Fruit fly (Drosophila melanogaster) whole organism, embryonic: ENCODE results near the gene CG15865.

Source experiments
- Ada2b ChIP-seq: fragments of 200-800 bp; sonication (Bioruptor generic); IDR thresholded peaks from 2 replicates; pipeline ENCODE4 v1.3.6; 2022; ENCODE audit warnings: missing biosample characterization, missing genetic modification characterization
- Antp ChIP-seq: fragments of 200-800 bp; sonication (Bioruptor generic); optimal IDR thresholded peaks from 3 replicates; lab custom pipeline; 2016; ENCODE audit warnings: missing biosample characterization, missing genetic modification characterization
- Atf3 ChIP-seq: fragments of 200-800 bp; sonication (Bioruptor generic); optimal IDR thresholded peaks from 3 replicates; lab custom pipeline; 2016; ENCODE audit warnings: missing biosample characterization, missing genetic modification characterization
- CG11696 ChIP-seq: fragments of 200-800 bp; sonication (Bioruptor generic); IDR thresholded peaks from 2 replicates; pipeline ENCODE4 v1.3.6; 2022; ENCODE audit warnings: missing biosample characterization, missing genetic modification characterization
- CG14050 ChIP-seq: fragments of 200-800 bp; sonication (Bioruptor generic); IDR thresholded peaks from 3 replicates; pipeline ENCODE4 v1.3.6; 2022; ENCODE audit warnings: missing biosample characterization, missing genetic modification characterization
- CG1832 ChIP-seq: fragments of 200-800 bp; sonication (Bioruptor generic); optimal IDR thresholded peaks from 2 replicates; lab custom pipeline; 2017; ENCODE audit warnings: missing biosample characterization, mild to moderate bottlenecking, missing genetic modification characterization, inconsistent platforms
- CG18764 ChIP-seq: fragments of 200-800 bp; sonication (Bioruptor generic); optimal IDR thresholded peaks from 3 replicates; lab custom pipeline; 2016; ENCODE audit warnings: missing biosample characterization, missing genetic modification characterization
- CG31441 ChIP-seq: fragments of 200-800 bp; sonication (Bioruptor generic); IDR thresholded peaks from 2 replicates; pipeline ENCODE4 v1.3.6; 2022; ENCODE audit warnings: missing biosample characterization, missing genetic modification characterization
- CG4328 ChIP-seq: fragments of 200-800 bp; sonication (Bioruptor generic); optimal IDR thresholded peaks from 3 replicates; lab custom pipeline; 2017; ENCODE audit warnings: missing biosample characterization, missing genetic modification reagents, missing genetic modification characterization
- CG4707 ChIP-seq: fragments of 200-800 bp; sonication (Bioruptor generic); optimal IDR thresholded peaks from 2 replicates; lab custom pipeline; 2018; ENCODE audit warnings: missing biosample characterization, mild to moderate bottlenecking, missing genetic modification characterization, moderate library complexity
- CG7963 ChIP-seq: fragments of 200-800 bp; sonication (Bioruptor generic); IDR thresholded peaks from 3 replicates; pipeline ENCODE4 v1.3.6; 2022; ENCODE audit warnings: missing biosample characterization, missing genetic modification characterization; ENCODE audit not compliant: partially characterized antibody
- CG8281 ChIP-seq: fragments of 200-800 bp; sonication (Bioruptor generic); optimal IDR thresholded peaks from 2 replicates; lab custom pipeline; 2018; ENCODE audit warnings: missing biosample characterization, mild to moderate bottlenecking, missing genetic modification characterization, moderate library complexity
- CG8290 ChIP-seq, 3 experiments: fragments of 200-800 bp; sonication (Bioruptor generic); optimal IDR thresholded peaks; 2 replicates each; lab custom pipeline; 2016 to 2019; ENCODE audit warnings: missing biosample characterization in 3 of 3, missing genetic modification characterization in 3 of 3, mild to moderate bottlenecking in 2 of 3, moderate library complexity in 1 of 3
- CG9797 ChIP-seq: fragments of 200-800 bp; sonication (Bioruptor generic); optimal IDR thresholded peaks from 3 replicates; lab custom pipeline; 2018; ENCODE audit warnings: missing biosample characterization, mild to moderate bottlenecking, missing genetic modification characterization
- CHES-1-like ChIP-seq: fragments of 200-800 bp; sonication (Bioruptor generic); optimal IDR thresholded peaks from 2 replicates; lab custom pipeline; 2016; ENCODE audit warnings: missing biosample characterization, missing genetic modification characterization
- Dll ChIP-seq: fragments of 200-800 bp; sonication (Bioruptor generic); IDR thresholded peaks from 4 replicates; pipeline ENCODE4 v1.3.6; 2022; ENCODE audit warnings: missing biosample characterization, missing genetic modification characterization; ENCODE audit not compliant: partially characterized antibody
- Doc3 ChIP-seq: fragments of 200-800 bp; sonication (Bioruptor generic); IDR thresholded peaks from 3 replicates; pipeline ENCODE4 v1.3.6; 2022; ENCODE audit warnings: missing biosample characterization, missing genetic modification characterization; ENCODE audit not compliant: partially characterized antibody
- Dref ChIP-seq: fragments of 200-800 bp; sonication (Bioruptor generic); IDR thresholded peaks from 2 replicates; pipeline ENCODE4 v1.3.6; 2022; ENCODE audit warnings: missing biosample characterization, missing genetic modification characterization
- ERR ChIP-seq: fragments of 200-800 bp; sonication (Bioruptor generic); optimal IDR thresholded peaks from 2 replicates; lab custom pipeline; 2016; ENCODE audit warnings: missing biosample characterization, missing genetic modification characterization
- Eip74EF ChIP-seq, 2 experiments: fragments of 200-800 bp in 1 of 2; fragments of >200 bp in 1 of 2; sonication (Bioruptor generic) in 1 of 2; optimal IDR thresholded peaks; 2 replicates each; lab custom pipeline; 2017 to 2019; ENCODE audit warnings: missing biosample characterization in 2 of 2, missing genetic modification characterization in 2 of 2, mild to moderate bottlenecking in 1 of 2, moderate library complexity in 1 of 2
- Elba2 ChIP-seq: fragments of 200-800 bp; sonication (Bioruptor generic); optimal IDR thresholded peaks from 3 replicates; lab custom pipeline; 2016; ENCODE audit warnings: missing biosample characterization, missing genetic modification characterization
- Ets97D ChIP-seq: fragments of 200-800 bp; sonication (Bioruptor generic); optimal IDR thresholded peaks from 3 replicates; lab custom pipeline; 2016; ENCODE audit warnings: missing biosample characterization, missing genetic modification characterization
- Fer1 ChIP-seq: fragments of 200-800 bp; sonication (Bioruptor generic); optimal IDR thresholded peaks from 2 replicates; lab custom pipeline; 2017; ENCODE audit warnings: missing biosample characterization, mild to moderate bottlenecking, missing genetic modification characterization
- GATAe ChIP-seq: fragments of 200-800 bp; sonication (Bioruptor generic); conservative IDR thresholded peaks from 2 replicates; pipeline ENCODE4 v1.3.6; 2022; ENCODE audit warnings: missing biosample characterization, missing genetic modification characterization
- H15 ChIP-seq: fragments of 200-800 bp; sonication (Bioruptor generic); IDR thresholded peaks from 3 replicates; pipeline ENCODE4 v1.3.6; 2022; ENCODE audit warnings: missing biosample characterization, missing genetic modification characterization
- HLHmδ ChIP-seq: fragments of 200-800 bp; sonication (Bioruptor generic); optimal IDR thresholded peaks from 2 replicates; lab custom pipeline; 2018; ENCODE audit warnings: missing biosample characterization, mild to moderate bottlenecking, missing genetic modification characterization, moderate library complexity
- HmgZ ChIP-seq: fragments of 200-800 bp; sonication (Bioruptor generic); optimal IDR thresholded peaks from 2 replicates; lab custom pipeline; 2018; ENCODE audit warnings: missing biosample characterization, mild to moderate bottlenecking, missing genetic modification characterization
- Hr78 ChIP-seq, 2 experiments: fragments of 200-800 bp in 1 of 2; fragments of >200 bp in 1 of 2; sonication (Bioruptor generic) in 1 of 2; optimal IDR thresholded peaks; 2 replicates each; lab custom pipeline; 2017 to 2019; ENCODE audit warnings: missing biosample characterization in 2 of 2, missing genetic modification characterization in 2 of 2, mild to moderate bottlenecking in 1 of 2, moderate library complexity in 1 of 2
- Jarid2 ChIP-seq: fragments of 200-800 bp; sonication (Bioruptor generic); optimal IDR thresholded peaks from 3 replicates; lab custom pipeline; 2017; ENCODE audit warnings: mild to moderate bottlenecking, missing biosample characterization, missing genetic modification reagents, missing genetic modification characterization
- Med ChIP-seq: fragments of 200-800 bp; sonication (Bioruptor generic); peaks from one replicate; lab custom pipeline; 2016; ENCODE audit warnings: missing biosample characterization, missing genetic modification characterization, mild to moderate bottlenecking, inconsistent platforms, moderate library complexity
- Optix ChIP-seq: fragments of 200-800 bp; sonication (Bioruptor generic); IDR thresholded peaks from 3 replicates; pipeline ENCODE4 v1.3.6; 2022; ENCODE audit warnings: missing biosample characterization, missing genetic modification characterization
- Ravus ChIP-seq: fragments of 200-800 bp; sonication (Bioruptor generic); IDR thresholded peaks from 2 replicates; pipeline ENCODE4 v1.3.6; 2022; ENCODE audit warnings: missing biosample characterization, missing genetic modification characterization
- Trl ChIP-seq, 3 experiments: fragments of >200 bp in 2 of 3; fragments of 200-800 bp in 1 of 3; sonication (Bioruptor generic) in 1 of 3; optimal IDR thresholded peaks; 2 replicates in 1 of 3; 3 replicates in 2 of 3; lab custom pipeline; 2016 to 2017; ENCODE audit warnings: missing biosample characterization in 1 of 3, missing genetic modification characterization in 1 of 3
- al ChIP-seq: fragments of 200-800 bp; sonication (Bioruptor generic); IDR thresholded peaks from 2 replicates; pipeline ENCODE4 v1.3.6; 2022; ENCODE audit warnings: missing biosample characterization, missing genetic modification characterization
- aop ChIP-seq: fragments of 200-800 bp; sonication (Bioruptor generic); IDR thresholded peaks from 2 replicates; pipeline ENCODE4 v1.3.6; 2022; ENCODE audit warnings: missing biosample characterization, missing genetic modification characterization
- bowl ChIP-seq: fragments of 200-800 bp; sonication (Bioruptor generic); IDR thresholded peaks from 2 replicates; pipeline ENCODE4 v1.3.6; 2022; ENCODE audit warnings: missing biosample characterization, missing genetic modification characterization
- cas ChIP-seq: fragments of 200-800 bp; sonication (Bioruptor generic); IDR thresholded peaks from 2 replicates; pipeline ENCODE4 v1.3.6; 2022; ENCODE audit warnings: missing biosample characterization, missing genetic modification characterization
- chm ChIP-seq: fragments of 200-800 bp; sonication (Bioruptor generic); IDR thresholded peaks from 2 replicates; pipeline ENCODE4 v1.3.6; 2022; ENCODE audit warnings: missing biosample characterization, missing genetic modification characterization
- crol ChIP-seq: fragments of 200-800 bp; sonication (Bioruptor generic); IDR thresholded peaks from 2 replicates; pipeline ENCODE4 v1.3.6; 2022; ENCODE audit warnings: missing biosample characterization, missing genetic modification characterization
- en ChIP-seq: fragments of 200-800 bp; sonication (Bioruptor generic); optimal IDR thresholded peaks from 2 replicates; lab custom pipeline; 2016; ENCODE audit warnings: missing biosample characterization, missing genetic modification characterization
- gfzf ChIP-seq: fragments of 200-800 bp; sonication (Bioruptor generic); optimal IDR thresholded peaks from 2 replicates; lab custom pipeline; 2016; ENCODE audit warnings: missing biosample characterization, mild to moderate bottlenecking, missing genetic modification characterization, moderate library complexity
- jigr1 ChIP-seq: fragments of 200-800 bp; sonication (Bioruptor generic); IDR thresholded peaks from 3 replicates; pipeline ENCODE4 v1.3.6; 2022; ENCODE audit warnings: missing biosample characterization, missing genetic modification characterization
- kni ChIP-seq: fragments of 200-800 bp; sonication (Bioruptor generic); optimal IDR thresholded peaks from 3 replicates; lab custom pipeline; 2017; ENCODE audit warnings: mild to moderate bottlenecking, missing biosample characterization, missing genetic modification reagents, missing genetic modification characterization
- nerfin-2 ChIP-seq: fragments of 200-800 bp; sonication (Bioruptor generic); IDR thresholded peaks from 2 replicates; pipeline ENCODE4 v1.3.6; 2022; ENCODE audit warnings: missing biosample characterization, missing genetic modification characterization; ENCODE audit not compliant: partially characterized antibody
- otp ChIP-seq: fragments of 200-800 bp; sonication (Bioruptor generic); IDR thresholded peaks from 3 replicates; pipeline ENCODE4, ENCODE4 v1.3.6; 2022; ENCODE audit warnings: missing biosample characterization, missing genetic modification characterization
- scrt ChIP-seq: fragments of 200-800 bp; sonication (Bioruptor generic); optimal IDR thresholded peaks from 2 replicates; lab custom pipeline; 2018; ENCODE audit warnings: missing biosample characterization, mild to moderate bottlenecking, missing genetic modification characterization, moderate library complexity
- stwl ChIP-seq: fragments of 200-800 bp; sonication (Bioruptor generic); optimal IDR thresholded peaks from 3 replicates; lab custom pipeline; 2018; ENCODE audit warnings: missing biosample characterization, mild to moderate bottlenecking, missing genetic modification characterization, moderate library complexity
- vnd ChIP-seq: fragments of 200-800 bp; sonication (Bioruptor generic); IDR thresholded peaks from 3 replicates; pipeline ENCODE4 v1.3.6; 2022; ENCODE audit warnings: missing biosample characterization, missing genetic modification characterization; ENCODE audit not compliant: partially characterized antibody
- vvl ChIP-seq: fragments of 200-800 bp; sonication (Bioruptor generic); IDR thresholded peaks from 2 replicates; pipeline ENCODE4 v1.3.6; 2022; ENCODE audit warnings: missing biosample characterization, missing genetic modification characterization
- wek ChIP-seq: fragments of 200-800 bp; sonication (Bioruptor generic); optimal IDR thresholded peaks from 3 replicates; lab custom pipeline; 2018; ENCODE audit warnings: missing biosample characterization, mild to moderate bottlenecking, missing genetic modification characterization, moderate library complexity
- zf30C ChIP-seq: fragments of 200-800 bp; sonication (Bioruptor generic); optimal IDR thresholded peaks from 3 replicates; lab custom pipeline; 2018; ENCODE audit warnings: missing biosample characterization, mild to moderate bottlenecking, missing genetic modification characterization

The CG15865 gene

dm6 chrX:16694959-16695358, 30.7 kb upstream of the CG15865 start, which contains the start of gene Septin4 (continued):
- TF ChIP-seq CG9797 (GFP tag; lab: Kevin White, UChicago) = peak; percentile 33
- TF ChIP-seq CG4328 (GFP tag; lab: Kevin White, UChicago) = no peak
- peak; percentile 74 for TF ChIP-seq Jarid2 (GFP tag; lab: Kevin White, UChicago)
- no peak for TF ChIP-seq CG31441 (GFP tag; lab: Robert Waterston, UW)
- no peak for TF ChIP-seq Optix (GFP tag; lab: Robert Waterston, UW)
- no peak for TF ChIP-seq Atf3 (GFP tag; lab: Kevin White, UChicago)
- TF ChIP-seq Dll (GFP tag; lab: Robert Waterston, UW) = no peak
- TF ChIP-seq CG14050 (GFP tag; lab: Robert Waterston, UW) = no peak
- no peak for TF ChIP-seq Antp (GFP tag; lab: Kevin White, UChicago)
- no peak for TF ChIP-seq CG11696 (GFP tag; lab: Robert Waterston, UW)
- no peak for TF ChIP-seq Doc3 (GFP tag; lab: Robert Waterston, UW)
- TF ChIP-seq Eip74EF (GFP tag; optimal IDR thresholded peaks at IDR 0.05; lab: Kevin White, UChicago) = no peak
- no peak for TF ChIP-seq zf30C (GFP tag; lab: Kevin White, UChicago)
- no peak for TF ChIP-seq Trl (optimal IDR thresholded peaks at IDR 0.05; lab: Kevin White, UChicago)
- TF ChIP-seq Trl (GFP tag; optimal IDR thresholded peaks at IDR 0.05; lab: Kevin White, UChicago) = no peak
- 0 out of 2 replicates have a peak, but pooled peaks have one; percentile 17 for TF ChIP-seq Dref
- TF ChIP-seq Ravus = no peak
- no peak for TF ChIP-seq CG8281 (tag; lab: Kevin White, UChicago)
- no peak for TF ChIP-seq Hr78 (GFP tag; optimal IDR thresholded peaks at IDR 0.05; lab: Kevin White, UChicago)
- TF ChIP-seq wek (GFP tag; lab: Kevin White, UChicago) = no peak
- TF ChIP-seq Fer1 (GFP tag; lab: Kevin White, UChicago) = no peak
- TF ChIP-seq Elba2 = no peak
- TF ChIP-seq stwl (tag; lab: Kevin White, UChicago) = peak; percentile 14
- TF ChIP-seq CG8290 (GFP tag; optimal IDR thresholded peaks at IDR 0.05; lab: Kevin White, UChicago) = no peak
- TF ChIP-seq CG8290 (tag; optimal IDR thresholded peaks at IDR 0.05; lab: Kevin White, UChicago) = peak in 1 of 2 experiments; percentile 20
- TF ChIP-seq HmgZ (tag; lab: Kevin White, UChicago) = no peak
- peak; percentile 56 for TF ChIP-seq Med (GFP tag; lab: Kevin White, UChicago)
- peak; percentile 48; the same call in 1 of the 2 replicates for TF ChIP-seq chm (GFP tag; lab: Robert Waterston, UW)
- TF ChIP-seq al (GFP tag; lab: Robert Waterston, UW) = no peak
- no peak for TF ChIP-seq kni (GFP tag; lab: Kevin White, UChicago)
- TF ChIP-seq CHES-1-like = no peak
- no peak for TF ChIP-seq vnd
- no peak for TF ChIP-seq aop
- no peak for TF ChIP-seq nerfin-2 (GFP tag; lab: Robert Waterston, UW)
- TF ChIP-seq gfzf (GFP tag; lab: Kevin White, UChicago) = peak; percentile 50
- TF ChIP-seq en = no peak

- TF ChIP-seq jigr1 (no peak), scrt (GFP tag; lab: Kevin White, UChicago) (no peak), bowl (GFP tag; lab: Robert Waterston, UW) (no peak), CG1832 (GFP tag; lab: Kevin White, UChicago) (peak; percentile 13), CG18764 (no peak), HLHmδ (GFP tag; lab: Kevin White, UChicago) (no peak), GATAe (GFP tag; lab: Robert Waterston, UW) (peak; percentile 68), crol (GFP tag; lab: Robert Waterston, UW) (peak; percentile 51), vvl (GFP tag; lab: Robert Waterston, UW) (no peak), otp (GFP tag; lab: Robert Waterston, UW) (no peak), ERR (GFP tag; lab: Kevin White, UChicago) (no peak), CG7963 (GFP tag; lab: Robert Waterston, UW) (no peak), Ada2b (GFP tag; lab: Robert Waterston, UW) (0 out of 2 replicates have a peak, but pooled peaks have one; percentile 4), cas (GFP tag; lab: Robert Waterston, UW) (no peak), H15 (no peak), Ets97D (GFP tag; lab: Kevin White, UChicago) (no peak), CG4707 (GFP tag; lab: Kevin White, UChicago) (no peak)
- TF ChIP-seq, all 482 proteins: peak for 4
Observed at dm6 chrX:16694477-16694876, 30.2 kb upstream of the CG15865 start.
